Fruit fly (Drosophila melanogaster) whole organism, embryonic: ENCODE data around the gene CHOp24.

Experiments
- Aef1 ChIP-seq: fragments of 200-800 bp; sonication (Bioruptor generic); IDR thresholded peaks from 3 replicates; pipeline ENCODE4 v1.3.6; 2022; ENCODE audit warnings: missing biosample characterization, missing genetic modification characterization
- Awh ChIP-seq: fragments of 200-800 bp; sonication (Bioruptor generic); IDR thresholded peaks from 2 replicates; pipeline ENCODE4, ENCODE4 v1.3.6; 2022; ENCODE audit warnings: missing biosample characterization, missing genetic modification characterization
- CG10274 ChIP-seq: fragments of 200-800 bp; sonication (Bioruptor generic); optimal IDR thresholded peaks from 3 replicates; lab custom pipeline; 2017; ENCODE audit warnings: missing biosample characterization, mild to moderate bottlenecking, missing genetic modification characterization
- CG10565 ChIP-seq: fragments of 200-800 bp; sonication (Bioruptor generic); optimal IDR thresholded peaks from 3 replicates; lab custom pipeline; 2016; ENCODE audit warnings: missing biosample characterization, mild to moderate bottlenecking, missing genetic modification characterization
- CG12744 ChIP-seq: fragments of 200-800 bp; sonication (Bioruptor generic); optimal IDR thresholded peaks from 2 replicates; lab custom pipeline; 2016; ENCODE audit warnings: missing biosample characterization, missing genetic modification characterization
- CG13123 ChIP-seq: fragments of 200-800 bp; sonication (Bioruptor generic); optimal IDR thresholded peaks from 2 replicates; lab custom pipeline; 2016; ENCODE audit warnings: missing biosample characterization, missing genetic modification characterization
- CG14965 ChIP-seq: fragments of 200-800 bp; sonication (Bioruptor generic); optimal IDR thresholded peaks from 2 replicates; lab custom pipeline; 2016; ENCODE audit warnings: missing biosample characterization, missing genetic modification characterization, borderline replicate concordance
- CG15011 ChIP-seq: fragments of 200-800 bp; sonication (Bioruptor generic); optimal IDR thresholded peaks from 3 replicates; lab custom pipeline; 2018; ENCODE audit warnings: missing biosample characterization, mild to moderate bottlenecking, missing genetic modification characterization
- CG2712 ChIP-seq: fragments of 200-800 bp; optimal IDR thresholded peaks from 3 replicates; lab custom pipeline; 2019; ENCODE audit warnings: missing biosample characterization, mild to moderate bottlenecking, missing genetic modification characterization, moderate library complexity
- CG32532 ChIP-seq: fragments of 200-800 bp; sonication (Bioruptor generic); IDR thresholded peaks from 2 replicates; pipeline ENCODE4 v1.3.6; 2022; ENCODE audit warnings: missing biosample characterization, missing genetic modification characterization
- CG32772 ChIP-seq: fragments of 200-800 bp; sonication (Bioruptor generic); IDR thresholded peaks from 2 replicates; pipeline ENCODE4 v1.3.6; 2022; ENCODE audit warnings: missing biosample characterization, missing genetic modification characterization
- CG6254 ChIP-seq: fragments of 200-800 bp; sonication (Bioruptor generic); optimal IDR thresholded peaks from 3 replicates; lab custom pipeline; 2017; ENCODE audit warnings: mild to moderate bottlenecking, missing biosample characterization, missing genetic modification reagents, missing genetic modification characterization
- CG6791 ChIP-seq: fragments of 200-800 bp; sonication (Bioruptor generic); IDR thresholded peaks from 3 replicates; pipeline ENCODE4 v1.3.6; 2022; ENCODE audit warnings: missing biosample characterization, missing genetic modification characterization; ENCODE audit not compliant: partially characterized antibody
- CG8089 ChIP-seq: fragments of 200-800 bp; sonication (Bioruptor generic); optimal IDR thresholded peaks from 3 replicates; lab custom pipeline; 2016; ENCODE audit warnings: missing biosample characterization, missing genetic modification characterization
- CG8944 ChIP-seq: fragments of 200-800 bp; sonication (Bioruptor generic); optimal IDR thresholded peaks from 3 replicates; lab custom pipeline; 2016; ENCODE audit warnings: missing biosample characterization, missing genetic modification characterization
- CG9727 ChIP-seq: fragments of 200-800 bp; sonication (Bioruptor generic); optimal IDR thresholded peaks from 3 replicates; lab custom pipeline; 2017; ENCODE audit warnings: missing biosample characterization, mild to moderate bottlenecking, missing genetic modification characterization
- Camta ChIP-seq: fragments of 200-800 bp; sonication (Bioruptor generic); optimal IDR thresholded peaks from 2 replicates; lab custom pipeline; 2016; ENCODE audit warnings: missing biosample characterization, missing genetic modification characterization
- Elba2 ChIP-seq: fragments of 200-800 bp; sonication (Bioruptor generic); optimal IDR thresholded peaks from 3 replicates; lab custom pipeline; 2016; ENCODE audit warnings: missing biosample characterization, missing genetic modification characterization
- Fer2 ChIP-seq: fragments of 200-800 bp; sonication (Bioruptor generic); optimal IDR thresholded peaks from 2 replicates; lab custom pipeline; 2018; ENCODE audit warnings: missing biosample characterization, mild to moderate bottlenecking, missing genetic modification characterization, moderate library complexity
- Hmx ChIP-seq: fragments of 200-800 bp; sonication (Bioruptor generic); optimal IDR thresholded peaks from 2 replicates; lab custom pipeline; 2016; ENCODE audit warnings: missing biosample characterization, missing genetic modification characterization
- Hsf ChIP-seq: fragments of 200-800 bp; sonication (Bioruptor generic); optimal IDR thresholded peaks from 3 replicates; lab custom pipeline; 2016; ENCODE audit warnings: missing biosample characterization, missing genetic modification characterization
- Lim3 ChIP-seq: fragments of 200-800 bp; sonication (Bioruptor generic); IDR thresholded peaks from 2 replicates; pipeline ENCODE4 v1.3.6; 2022; ENCODE audit warnings: missing biosample characterization, missing genetic modification characterization
- Side ChIP-seq: fragments of 200-800 bp; sonication (Bioruptor generic); optimal IDR thresholded peaks from 2 replicates; lab custom pipeline; 2016; ENCODE audit warnings: missing biosample characterization, missing genetic modification characterization
- Sin3A ChIP-seq: fragments of >200 bp; optimal IDR thresholded peaks from 2 replicates; lab custom pipeline; 2018
- Trl ChIP-seq, 3 experiments: fragments of >200 bp in 2 of 3; fragments of 200-800 bp in 1 of 3; sonication (Bioruptor generic) in 1 of 3; optimal IDR thresholded peaks; 2 replicates in 1 of 3; 3 replicates in 2 of 3; lab custom pipeline; 2016 to 2017; ENCODE audit warnings: missing biosample characterization in 1 of 3, missing genetic modification characterization in 1 of 3
- az2 ChIP-seq: fragments of 200-800 bp; sonication (Bioruptor generic); optimal IDR thresholded peaks from 3 replicates; lab custom pipeline; 2016; ENCODE audit warnings: missing biosample characterization, missing genetic modification characterization
- cas ChIP-seq: fragments of 200-800 bp; sonication (Bioruptor generic); IDR thresholded peaks from 2 replicates; pipeline ENCODE4 v1.3.6; 2022; ENCODE audit warnings: missing biosample characterization, missing genetic modification characterization
- caup ChIP-seq: fragments of 200-800 bp; sonication (Bioruptor generic); optimal IDR thresholded peaks from 3 replicates; lab custom pipeline; 2017; ENCODE audit warnings: missing biosample characterization, mild to moderate bottlenecking, missing genetic modification characterization, moderate library complexity; ENCODE audit not compliant: severe bottlenecking
- chm ChIP-seq: fragments of 200-800 bp; sonication (Bioruptor generic); IDR thresholded peaks from 2 replicates; pipeline ENCODE4 v1.3.6; 2022; ENCODE audit warnings: missing biosample characterization, missing genetic modification characterization
- crc ChIP-seq: fragments of 200-800 bp; sonication (Bioruptor generic); optimal IDR thresholded peaks from 2 replicates; lab custom pipeline; 2016; ENCODE audit warnings: missing biosample characterization, missing genetic modification characterization
- disco-r ChIP-seq: fragments of 200-800 bp; sonication (Bioruptor generic); optimal IDR thresholded peaks from 2 replicates; lab custom pipeline; 2016; ENCODE audit warnings: missing biosample characterization, missing genetic modification characterization
- gem ChIP-seq: fragments of 200-800 bp; sonication (Bioruptor generic); optimal IDR thresholded peaks from 2 replicates; lab custom pipeline; 2019; ENCODE audit warnings: missing biosample characterization, mild to moderate bottlenecking, missing genetic modification characterization, moderate library complexity
- grau ChIP-seq: fragments of 200-800 bp; optimal IDR thresholded peaks from 3 replicates; lab custom pipeline; 2019; ENCODE audit warnings: missing biosample characterization, mild to moderate bottlenecking, missing genetic modification characterization, moderate library complexity
- hkb ChIP-seq, 2 experiments: fragments of 200-800 bp in 1 of 2; fragments of >200 bp in 1 of 2; sonication (Bioruptor generic) in 1 of 2; IDR thresholded peaks in 1 of 2; optimal IDR thresholded peaks in 1 of 2; 2 replicates each; pipeline versions ENCODE4 v1.3.6 to Lab custom; 2017 to 2022; ENCODE audit warnings: missing biosample characterization in 1 of 2, missing genetic modification characterization in 1 of 2
- jumu ChIP-seq: fragments of 200-800 bp; sonication (Bioruptor generic); optimal IDR thresholded peaks from 3 replicates; lab custom pipeline; 2016; ENCODE audit warnings: missing biosample characterization, missing genetic modification characterization
- otp ChIP-seq: fragments of 200-800 bp; sonication (Bioruptor generic); IDR thresholded peaks from 3 replicates; pipeline ENCODE4, ENCODE4 v1.3.6; 2022; ENCODE audit warnings: missing biosample characterization, missing genetic modification characterization
- pros ChIP-seq: fragments of 200-800 bp; sonication (Bioruptor generic); optimal IDR thresholded peaks from 3 replicates; lab custom pipeline; 2019; ENCODE audit warnings: missing biosample characterization, mild to moderate bottlenecking, missing genetic modification characterization, moderate library complexity
- schlank ChIP-seq: fragments of 200-800 bp; sonication (Bioruptor generic); optimal IDR thresholded peaks from 2 replicates; lab custom pipeline; 2018; ENCODE audit warnings: missing biosample characterization, mild to moderate bottlenecking, missing genetic modification characterization
- slp2 ChIP-seq: fragments of 200-800 bp; sonication (Bioruptor generic); optimal IDR thresholded peaks from 2 replicates; lab custom pipeline; 2016; ENCODE audit warnings: missing biosample characterization, missing genetic modification characterization
- tin ChIP-seq: fragments of 200-800 bp; sonication (Bioruptor generic); optimal IDR thresholded peaks from 3 replicates; lab custom pipeline; 2016; ENCODE audit warnings: missing biosample characterization, missing genetic modification characterization
- tna ChIP-seq: fragments of 200-800 bp; sonication (Bioruptor generic); IDR thresholded peaks from 2 replicates; pipeline ENCODE4 v1.3.6; 2022; ENCODE audit warnings: missing biosample characterization, missing genetic modification characterization; ENCODE audit not compliant: partially characterized antibody
- ttk ChIP-seq: fragments of 200-800 bp; sonication (Bioruptor generic); IDR thresholded peaks from 2 replicates; pipeline ENCODE4 v2.1.2; 2022; ENCODE audit warnings: missing biosample characterization, missing genetic modification characterization
- tx ChIP-seq: fragments of 200-800 bp; sonication (Bioruptor generic); optimal IDR thresholded peaks from 2 replicates; lab custom pipeline; 2016; ENCODE audit warnings: missing biosample characterization, missing genetic modification characterization
- vfl ChIP-seq: fragments of 200-800 bp; sonication (Bioruptor generic); optimal IDR thresholded peaks from 2 replicates; lab custom pipeline; 2016; ENCODE audit warnings: missing biosample characterization, missing genetic modification characterization
- zfh1 ChIP-seq: fragments of 200-800 bp; sonication (Bioruptor generic); IDR thresholded peaks from 3 replicates; pipeline ENCODE4 v1.3.6; 2022; ENCODE audit warnings: missing biosample characterization, missing genetic modification characterization

The CHOp24 gene

DNA sequence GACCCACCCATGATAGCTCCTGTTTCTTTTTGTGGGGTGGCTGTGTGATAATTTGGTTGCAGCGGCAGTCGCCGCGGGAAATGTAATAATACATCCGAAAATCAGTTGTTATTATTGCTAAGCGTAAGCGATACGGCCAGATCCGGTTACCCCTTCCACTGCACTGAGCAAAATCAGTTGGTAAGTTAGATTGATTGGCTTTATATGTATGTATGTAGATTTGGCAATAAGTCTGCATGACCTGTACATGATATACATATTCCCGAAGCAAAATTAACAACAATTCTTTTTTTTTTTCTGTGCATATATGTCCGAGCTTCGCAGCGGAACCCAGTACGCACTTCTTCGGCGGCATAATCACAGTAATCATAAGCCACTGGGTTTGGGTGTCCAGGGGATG is 42.5 kb upstream of the CHOp24 start (continued):
- no peak for TF ChIP-seq Trl (optimal IDR thresholded peaks at IDR 0.05; lab: Kevin White, UChicago)
- peak; percentile 35 for TF ChIP-seq Trl (GFP tag; optimal IDR thresholded peaks at IDR 0.05; lab: Kevin White, UChicago)
- peak; percentile 59; the same call in 1 of the 2 replicates for TF ChIP-seq Awh (GFP tag; lab: Robert Waterston, UW)
- TF ChIP-seq CG8944 (GFP tag; lab: Kevin White, UChicago), result peak; percentile 29
- TF ChIP-seq Hsf (GFP tag; lab: Kevin White, UChicago), result peak; percentile 31
- no peak for TF ChIP-seq crc (GFP tag; lab: Kevin White, UChicago)
- peak; percentile 16; the same call in 1 of the 2 replicates for TF ChIP-seq CG32532 (GFP tag; lab: Robert Waterston, UW)
- no peak for TF ChIP-seq vfl (GFP tag; lab: Kevin White, UChicago)
- no peak for TF ChIP-seq schlank (tag; lab: Kevin White, UChicago)
- peak; percentile 43 for TF ChIP-seq az2 (GFP tag; lab: Kevin White, UChicago)
- no peak for TF ChIP-seq CG12744 (GFP tag; lab: Kevin White, UChicago)
- no peak for TF ChIP-seq CG10274 (GFP tag; lab: Kevin White, UChicago)
- no peak for TF ChIP-seq Sin3A (lab: Kevin White, UChicago)
- TF ChIP-seq pros (GFP tag; lab: Kevin White, UChicago), result peak; percentile 48
- TF ChIP-seq CG6791 (GFP tag; lab: Robert Waterston, UW), result no peak
- peak; percentile 36 for TF ChIP-seq CG6254
- TF ChIP-seq CG2712, result peak; percentile 58
- no peak for TF ChIP-seq Hmx
- TF ChIP-seq cas (GFP tag; lab: Robert Waterston, UW), result no peak
- no peak for TF ChIP-seq tna (GFP tag; lab: Robert Waterston, UW)
- no peak for TF ChIP-seq CG15011 (GFP tag; lab: Kevin White, UChicago)
- no peak for TF ChIP-seq grau (tag; lab: Kevin White, UChicago)
- TF ChIP-seq CG14965 (GFP tag; lab: Kevin White, UChicago), result peak; percentile 7
- TF ChIP-seq Aef1, result 0 out of 3 replicates have a peak, but pooled peaks have one; percentile 17
- peak; percentile 29 for TF ChIP-seq jumu (GFP tag; lab: Kevin White, UChicago)
- no peak for TF ChIP-seq Fer2 (tag; lab: Kevin White, UChicago)
- TF ChIP-seq CG32772 (GFP tag; lab: Robert Waterston, UW), result 0 out of 2 replicates have a peak, but pooled peaks have one; percentile 35
- TF ChIP-seq Camta (GFP tag; lab: Kevin White, UChicago), result no peak
- TF ChIP-seq Side (GFP tag; lab: Kevin White, UChicago), result peak; percentile 30
- TF ChIP-seq ttk (GFP tag; lab: Robert Waterston, UW), result no peak
- no peak for TF ChIP-seq Lim3 (GFP tag; lab: Robert Waterston, UW)
- peak; percentile 63 for TF ChIP-seq gem (tag; lab: Kevin White, UChicago)
- peak; percentile 4 for TF ChIP-seq CG8089
- TF ChIP-seq CG10565, result no peak
- TF ChIP-seq disco-r, result peak; percentile 5
- TF ChIP-seq hkb (optimal IDR thresholded peaks at IDR 0.05; lab: Kevin White, UChicago), result no peak
- peak; percentile 44; the same call in 1 of the 2 replicates for TF ChIP-seq hkb (GFP tag; IDR thresholded peaks at IDR 0.05; lab: Robert Waterston, UW)
- peak; percentile 3 for TF ChIP-seq slp2 (GFP tag; lab: Kevin White, UChicago)
- TF ChIP-seq caup (GFP tag; lab: Kevin White, UChicago), result no peak
- no peak for TF ChIP-seq otp (GFP tag; lab: Robert Waterston, UW)
- TF ChIP-seq Elba2 (GFP tag; lab: Kevin White, UChicago), result no peak
- peak; percentile 48 for TF ChIP-seq tin
- peak; percentile 64; the same call in 1 of the 3 replicates for TF ChIP-seq zfh1 (GFP tag; lab: Robert Waterston, UW)
- TF ChIP-seq CG13123 (GFP tag; lab: Kevin White, UChicago), result no peak
- TF ChIP-seq CG9727 (GFP tag; lab: Kevin White, UChicago), result peak; percentile 22
- no peak for TF ChIP-seq tx
- 0 out of 2 replicates have a peak, but pooled peaks have one; percentile 45 for TF ChIP-seq chm
